Fruit fly (Drosophila melanogaster): ENCODE results near the gene CG45100.

Gene CG45100

DNA sequence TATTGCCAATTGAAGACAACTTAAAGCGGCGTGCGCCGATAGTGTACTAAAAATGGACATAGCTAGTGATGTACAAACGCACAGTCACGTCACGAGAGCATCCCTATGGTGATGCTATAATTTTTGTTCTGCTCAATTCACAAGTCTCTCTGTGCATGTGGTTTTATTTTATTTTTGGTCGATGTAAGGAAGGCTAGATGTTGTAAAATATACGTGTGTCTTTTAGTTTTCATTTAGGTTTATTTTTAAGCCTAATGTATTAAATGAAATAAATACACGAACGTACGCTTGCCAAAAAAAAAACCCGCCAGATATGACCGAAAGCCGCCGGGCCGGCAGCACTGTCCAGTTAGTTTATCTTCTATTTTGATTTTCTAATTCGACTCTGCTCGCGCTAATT is at the start of gene CG45100, which contains the start of the genes HDAC3 and Hcs:
CG45100 (minus strand) TSS at position 50 of the 400 bp plus-strand sequence.
HDAC3 (minus strand) TSS at position 50 of the 400 bp plus-strand sequence.
Hcs (plus strand) TSS at position 349 of the 400 bp plus-strand sequence.
- TF ChIP-seq CG8478 (optimal IDR thresholded peaks at IDR 0.05) (no peak), CTCF (optimal IDR thresholded peaks at IDR 0.05) (peak in 1 of 2 experiments; percentile 13)

- TF ChIP-seq CG8478 (optimal IDR thresholded peaks at IDR 0.05) (no peak), CTCF (optimal IDR thresholded peaks at IDR 0.05) (no peak)
Observed at dm6 chr3R:5523070-5523637, 48.8 kb upstream of the CG45100 start, which contains the start of the genes CG43845 and Nmdar1. TSS of gene CG43845 (minus strand) at chr3R:5523120. TSS of gene Nmdar1 (minus strand) at chr3R:5523328.

- TF ChIP-seq CG8478 (optimal IDR thresholded peaks at IDR 0.05) (no peak), CTCF (optimal IDR thresholded peaks at IDR 0.05) (no peak)
Observed at dm6 chr3R:5520566-5520965, 46.2 kb upstream of the CG45100 start.

dm6 chr3R:5519789-5520188 is 45.4 kb upstream of the CG45100 start:
- TF ChIP-seq CTCF (optimal IDR thresholded peaks at IDR 0.05) (no peak), CG8478 (optimal IDR thresholded peaks at IDR 0.05) (no peak)

DNA sequence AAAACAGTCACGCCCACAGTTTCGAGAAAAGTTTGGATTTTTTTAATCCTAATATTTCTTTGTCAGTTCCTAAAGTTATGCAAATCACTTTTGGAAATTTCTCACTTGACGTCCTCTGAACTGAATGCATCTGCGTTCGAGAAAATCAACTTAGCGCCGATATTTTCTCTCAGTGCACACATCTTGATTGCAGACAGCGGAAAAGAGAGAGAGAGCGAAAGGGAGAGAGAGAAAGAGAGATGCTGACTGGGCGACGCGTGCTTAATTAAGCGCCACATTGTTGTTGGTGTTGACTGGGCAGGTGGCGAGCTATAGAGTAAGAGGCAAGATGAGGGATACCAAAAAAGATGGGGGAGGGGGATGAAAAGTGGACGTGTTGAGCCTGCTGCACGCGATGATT is 44.2 kb upstream of the CG45100 start:
- TF ChIP-seq CTCF (optimal IDR thresholded peaks at IDR 0.05), result no peak
- TF ChIP-seq CG8478 (optimal IDR thresholded peaks at IDR 0.05), result no peak

DNA sequence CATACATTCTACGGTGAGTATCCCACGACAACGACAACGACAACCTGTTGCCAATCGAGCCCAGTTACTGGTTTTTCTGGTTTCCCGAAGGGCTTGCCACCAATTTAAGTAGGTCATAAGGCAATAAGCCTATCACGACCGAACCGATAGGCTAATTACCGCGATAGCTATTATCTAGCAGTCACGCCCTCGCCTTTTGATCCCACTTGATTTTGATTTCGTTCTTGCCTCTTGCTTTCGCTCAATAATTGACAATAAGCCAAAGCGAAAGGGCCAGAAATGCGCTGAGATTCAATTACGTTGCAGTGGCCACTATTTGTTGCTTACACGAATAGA is 43.4 kb upstream of the CG45100 start:
- TF ChIP-seq CG8478 (optimal IDR thresholded peaks at IDR 0.05), result no peak
- no peak for TF ChIP-seq CTCF (optimal IDR thresholded peaks at IDR 0.05)

- TF ChIP-seq CTCF (optimal IDR thresholded peaks at IDR 0.05) (no peak), CG8478 (optimal IDR thresholded peaks at IDR 0.05) (no peak)
Observed at dm6 chr3R:5517002-5517875, 42.8 kb upstream of the CG45100 start, which contains the start of gene Itpr. TSS of gene Itpr (plus strand) at chr3R:5517117.

- TF ChIP-seq CG8478 (optimal IDR thresholded peaks at IDR 0.05) (no peak), CTCF (optimal IDR thresholded peaks at IDR 0.05) (no peak)
Observed at dm6 chr3R:5516582-5517001, 42.2 kb upstream of the CG45100 start.

DNA sequence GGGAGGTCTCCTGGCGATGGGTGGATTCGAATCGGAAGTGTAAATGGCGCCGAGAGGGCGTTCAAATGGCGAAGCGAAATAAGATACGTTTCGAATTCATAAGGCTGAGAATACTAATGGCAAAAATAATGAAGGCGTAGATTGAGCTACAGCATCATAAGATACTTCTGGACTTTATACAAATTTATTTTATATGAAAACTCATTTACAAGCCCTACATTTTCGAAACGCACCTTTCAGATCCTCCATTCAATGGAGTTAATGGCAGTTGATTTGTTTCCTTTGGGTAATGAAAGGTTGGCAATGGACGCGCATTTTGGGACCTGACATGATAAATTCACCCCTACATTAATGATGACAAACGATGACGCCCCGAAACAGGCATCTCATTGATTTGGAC is 40.4 kb upstream of the CG45100 start:
- TF ChIP-seq CTCF (optimal IDR thresholded peaks at IDR 0.05) (no peak), CG8478 (optimal IDR thresholded peaks at IDR 0.05) (no peak)

DNA sequence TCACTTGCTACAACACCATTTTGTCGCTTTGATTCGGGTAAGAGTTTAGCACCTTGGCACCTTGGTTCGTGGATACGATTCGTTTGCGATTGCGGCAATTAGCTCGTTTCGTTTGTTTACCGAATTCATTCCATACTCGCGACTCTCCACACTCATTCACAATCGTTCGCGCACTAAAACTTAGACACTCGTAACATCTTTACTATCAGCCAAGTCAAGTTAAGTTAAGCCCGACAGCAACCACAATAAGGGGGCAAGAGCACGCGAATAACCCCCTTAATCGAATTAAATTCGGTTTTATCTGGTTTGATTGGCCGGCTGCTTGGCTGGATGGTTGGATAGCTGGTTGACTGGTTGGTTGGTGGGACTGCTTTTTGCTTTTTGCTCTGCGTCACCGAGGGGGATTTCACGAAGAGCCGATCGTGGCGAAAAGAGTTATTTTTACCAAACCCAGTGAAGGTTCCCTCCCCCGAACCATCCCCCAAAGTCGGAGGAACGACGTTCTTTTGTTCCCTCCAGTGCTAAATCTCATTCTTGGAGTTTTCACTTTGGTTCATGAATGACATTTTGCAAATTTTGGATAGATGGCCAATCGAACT is 29.5 kb upstream of the CG45100 start:
- TF ChIP-seq CTCF (optimal IDR thresholded peaks at IDR 0.05), result no peak
- no peak for TF ChIP-seq CG8478 (optimal IDR thresholded peaks at IDR 0.05)

dm6 chr3R:5502646-5503045 is 28.2 kb upstream of the CG45100 start, which contains the start of gene NKCC:
TSS of gene NKCC (minus strand) at chr3R:5502702.
- TF ChIP-seq CTCF (optimal IDR thresholded peaks at IDR 0.05), result no peak
- no peak for TF ChIP-seq CG8478 (optimal IDR thresholded peaks at IDR 0.05)

- TF ChIP-seq CTCF (optimal IDR thresholded peaks at IDR 0.05) (no peak), CG8478 (optimal IDR thresholded peaks at IDR 0.05) (no peak)
Observed at dm6 chr3R:5497600-5497999, 23.2 kb upstream of the CG45100 start.

dm6 chr3R:5485295-5485718 is 10.9 kb upstream of the CG45100 start, which contains the start of gene CG31550:
TSS of gene CG31550 (plus strand) at chr3R:5485543.
- TF ChIP-seq CG8478 (optimal IDR thresholded peaks at IDR 0.05) (no peak), CTCF (optimal IDR thresholded peaks at IDR 0.05) (no peak)

dm6 chr3R:5483488-5484109 is 9.2 kb upstream of the CG45100 start, which contains the start of gene ksr:
TSS of gene ksr (minus strand) at chr3R:5483906.
- TF ChIP-seq CTCF (optimal IDR thresholded peaks at IDR 0.05) (no peak), CG8478 (optimal IDR thresholded peaks at IDR 0.05) (no peak)

dm6 chr3R:5482790-5483189 is 8.4 kb upstream of the CG45100 start:
- TF ChIP-seq CTCF (optimal IDR thresholded peaks at IDR 0.05) (no peak), CG8478 (optimal IDR thresholded peaks at IDR 0.05) (no peak)
